Worm (Caenorhabditis elegans) whole organism, L2 larva: ENCODE results near the gene ymel-1.

ENCODE experiments used
- F13H6.1 ChIP-seq: sonication (generic microtip); optimal IDR thresholded peaks from 2 replicates; lab custom pipeline; 2016; ENCODE audit warnings: missing genetic modification characterization, missing compliant biosample characterization
- Y55F3AM.14 ChIP-seq: fragments of 200-800 bp; sonication (Bioruptor generic); optimal IDR thresholded peaks from 2 replicates; lab custom pipeline; 2018; ENCODE audit warnings: mild to moderate bottlenecking, missing genetic modification characterization, missing compliant biosample characterization
- ZK546.5 ChIP-seq: sonication (generic microtip); optimal IDR thresholded peaks from 2 replicates; lab custom pipeline; 2017; ENCODE audit warnings: missing biosample characterization, missing genetic modification characterization
- alr-1 ChIP-seq: fragments of 150-350 bp; optimal IDR thresholded peaks from 2 replicates; lab custom pipeline; 2014; ENCODE audit warnings: missing biosample characterization, missing genetic modification characterization
- aly-2 ChIP-seq: fragments of 150-350 bp; optimal IDR thresholded peaks from 2 replicates; lab custom pipeline; 2014; ENCODE audit warnings: missing biosample characterization, missing genetic modification characterization
- ama-1 ChIP-seq: fragments of 150-350 bp; optimal IDR thresholded peaks from 2 replicates; lab custom pipeline; 2018; ENCODE audit warnings: inconsistent platforms
- crh-2 ChIP-seq: sonication (generic microtip); optimal IDR thresholded peaks from 2 replicates; lab custom pipeline; 2017; ENCODE audit warnings: missing biosample characterization, missing genetic modification characterization
- egl-27 ChIP-seq: sonication (generic microtip); optimal IDR thresholded peaks from 3 replicates; lab custom pipeline; 2017; ENCODE audit warnings: missing biosample characterization, missing genetic modification reagents, missing genetic modification characterization
- elt-1 ChIP-seq: fragments of 150-350 bp; optimal IDR thresholded peaks from 2 replicates; lab custom pipeline; 2014; ENCODE audit warnings: missing biosample characterization, missing genetic modification characterization
- fos-1 ChIP-seq: fragments of 150-350 bp; optimal IDR thresholded peaks from 2 replicates; lab custom pipeline; 2014; ENCODE audit warnings: missing biosample characterization, missing genetic modification characterization
- lin-11 ChIP-seq: fragments of 150-350 bp; sonication (generic microtip); optimal IDR thresholded peaks from 2 replicates; lab custom pipeline; 2014; ENCODE audit warnings: missing biosample characterization, missing genetic modification characterization, inconsistent platforms, mixed read lengths
- lin-13 ChIP-seq: fragments of 150-350 bp; optimal IDR thresholded peaks from 2 replicates; lab custom pipeline; 2014; ENCODE audit warnings: missing biosample characterization, missing genetic modification reagents, missing genetic modification characterization
- lin-39 ChIP-seq: fragments of 150-350 bp; optimal IDR thresholded peaks from 2 replicates; lab custom pipeline; 2014; ENCODE audit warnings: missing biosample characterization, missing genetic modification reagents, missing genetic modification characterization
- lsy-2 ChIP-seq, 2 experiments: fragments of 150-350 bp in 1 of 2; sonication (generic microtip) in 1 of 2; optimal IDR thresholded peaks; 2 replicates each; lab custom pipeline; 2014 to 2017; ENCODE audit warnings: missing biosample characterization in 2 of 2, missing genetic modification characterization in 2 of 2
- mab-5 ChIP-seq: fragments of 150-350 bp; optimal IDR thresholded peaks from 2 replicates; lab custom pipeline; 2014; ENCODE audit warnings: missing biosample characterization, missing genetic modification characterization
- mdl-1 ChIP-seq, 2 experiments: fragments of 150-350 bp in 1 of 2; sonication (generic microtip) in 1 of 2; optimal IDR thresholded peaks; 2 replicates each; lab custom pipeline; 2017; ENCODE audit warnings: missing biosample characterization in 2 of 2, missing genetic modification characterization in 2 of 2
- nhr-11 ChIP-seq: fragments of 150-350 bp; optimal IDR thresholded peaks from 2 replicates; lab custom pipeline; 2014; ENCODE audit warnings: missing biosample characterization, missing genetic modification characterization
- nhr-12 ChIP-seq: fragments of 150-350 bp; optimal IDR thresholded peaks from 2 replicates; lab custom pipeline; 2014; ENCODE audit warnings: missing biosample characterization, missing genetic modification characterization
- nhr-129 ChIP-seq: fragments of 150-350 bp; optimal IDR thresholded peaks from 2 replicates; lab custom pipeline; 2014; ENCODE audit warnings: missing biosample characterization, missing genetic modification characterization
- nhr-21 ChIP-seq: fragments of 150-350 bp; optimal IDR thresholded peaks from 2 replicates; lab custom pipeline; 2014; ENCODE audit warnings: missing biosample characterization, missing genetic modification characterization
- nhr-237 ChIP-seq: fragments of 150-350 bp; optimal IDR thresholded peaks from 2 replicates; lab custom pipeline; 2014; ENCODE audit warnings: missing biosample characterization, missing genetic modification characterization
- nhr-6 ChIP-seq: fragments of 150-350 bp; optimal IDR thresholded peaks from 2 replicates; lab custom pipeline; 2014; ENCODE audit warnings: missing biosample characterization, missing genetic modification characterization
- sem-4 ChIP-seq: fragments of 150-350 bp; optimal IDR thresholded peaks from 2 replicates; lab custom pipeline; 2014; ENCODE audit warnings: missing biosample characterization, missing genetic modification reagents, missing genetic modification characterization
- sma-3 ChIP-seq: sonication (generic microtip); optimal IDR thresholded peaks from 2 replicates; lab custom pipeline; 2016; ENCODE audit warnings: missing genetic modification reagents, missing genetic modification characterization, missing compliant biosample characterization
- sma-9 ChIP-seq, 2 experiments: fragments of 150-350 bp in 1 of 2; sonication (generic microtip) in 1 of 2; optimal IDR thresholded peaks; 2 replicates each; lab custom pipeline; 2014 to 2016; ENCODE audit warnings: missing genetic modification characterization in 2 of 2, mild to moderate bottlenecking in 1 of 2, missing biosample characterization in 1 of 2, missing compliant biosample characterization in 1 of 2, missing genetic modification reagents in 1 of 2, moderate library complexity in 1 of 2
- snpc-4 ChIP-seq: fragments of 150-350 bp; optimal IDR thresholded peaks from 2 replicates; lab custom pipeline; 2014; ENCODE audit warnings: missing biosample characterization, missing genetic modification characterization
- unc-39 ChIP-seq: fragments of 150-350 bp; optimal IDR thresholded peaks from 2 replicates; lab custom pipeline; 2014; ENCODE audit warnings: missing biosample characterization, missing genetic modification characterization
- unc-55 ChIP-seq: fragments of 150-350 bp; sonication (generic microtip); optimal IDR thresholded peaks from 3 replicates; lab custom pipeline; 2014; ENCODE audit warnings: missing biosample characterization, missing genetic modification reagents, missing genetic modification characterization
- unc-62 ChIP-seq: fragments of 150-350 bp; optimal IDR thresholded peaks from 2 replicates; lab custom pipeline; 2014; ENCODE audit warnings: missing biosample characterization, missing genetic modification reagents, missing genetic modification characterization
- zag-1 ChIP-seq: fragments of 150-350 bp; optimal IDR thresholded peaks from 2 replicates; lab custom pipeline; 2014; ENCODE audit warnings: missing biosample characterization, missing genetic modification characterization
- ztf-4 ChIP-seq: fragments of 150-350 bp; optimal IDR thresholded peaks from 2 replicates; lab custom pipeline; 2014; ENCODE audit warnings: missing biosample characterization, missing genetic modification characterization

ymel-1 gene

DNA sequence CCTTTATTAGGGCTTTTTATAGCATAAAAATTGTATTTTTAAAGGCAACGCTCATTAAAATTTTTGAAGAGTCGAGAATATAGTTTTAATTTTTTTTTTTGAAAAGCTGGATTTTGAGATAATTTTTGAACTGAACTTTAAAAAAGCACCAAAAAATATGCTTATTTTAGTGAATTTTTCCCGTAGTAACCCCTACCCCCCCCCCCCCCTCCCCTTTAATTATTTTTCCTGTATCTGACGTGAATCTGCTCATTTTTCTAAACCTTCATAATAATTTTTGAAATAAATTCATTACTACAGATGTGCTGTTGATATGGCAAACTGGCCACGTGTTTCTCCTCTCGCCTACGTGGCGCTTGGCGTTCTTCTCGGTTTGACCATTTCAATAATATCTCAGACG lies 34.5 kb upstream of the ymel-1 start, which contains the start of gene C38H2.2:
C38H2.2 (plus strand) TSS at position 301 of the 400 bp plus-strand sequence.
- no peak for TF ChIP-seq ama-1 (lab: Kevin White, UChicago)
- no peak for TF ChIP-seq lsy-2 (tag; optimal IDR thresholded peaks at IDR 0.05; lab: Kevin White, UChicago)
- TF ChIP-seq sma-9 (GFP tag; optimal IDR thresholded peaks at IDR 0.05; lab: Kevin White, UChicago): no peak
- no peak for TF ChIP-seq sma-9 (tag; optimal IDR thresholded peaks at IDR 0.05; lab: Kevin White, UChicago)

DNA sequence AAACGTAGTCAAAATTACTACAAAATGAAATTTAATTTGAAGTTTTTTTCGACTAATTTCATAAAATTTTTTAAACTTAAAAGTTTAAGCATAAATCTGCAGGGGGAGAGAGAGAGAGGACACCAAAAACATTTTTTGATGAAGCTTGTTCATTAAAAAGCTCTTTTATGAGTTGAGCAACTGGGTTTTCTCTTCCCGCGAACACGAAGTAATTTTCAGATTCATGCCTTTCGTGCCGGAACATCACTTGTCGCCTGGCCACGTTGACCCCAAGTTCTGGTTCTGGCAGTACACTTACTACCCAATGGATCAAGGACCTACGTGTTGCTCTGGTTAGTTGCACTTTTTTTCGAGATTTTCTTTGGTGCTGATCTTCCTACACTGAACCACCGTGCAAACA lies 32.1 kb upstream of the ymel-1 start:
- TF ChIP-seq aly-2 (tag; lab: Kevin White, UChicago): no peak
- TF ChIP-seq lin-39 (tag; lab: Kevin White, UChicago): no peak
- no peak for TF ChIP-seq crh-2 (tag; lab: Kevin White, UChicago)
- no peak for TF ChIP-seq F13H6.1
- TF ChIP-seq ztf-4 (tag; lab: Kevin White, UChicago): no peak
- no peak for TF ChIP-seq unc-39 (tag; lab: Kevin White, UChicago)
- TF ChIP-seq nhr-12 (tag; lab: Kevin White, UChicago): no peak
- no peak for TF ChIP-seq mab-5
- no peak for TF ChIP-seq lsy-2 (tag; optimal IDR thresholded peaks at IDR 0.05; lab: Kevin White, UChicago)
- TF ChIP-seq sem-4: no peak
- TF ChIP-seq unc-55 (GFP tag; lab: Kevin White, UChicago): no peak
- no peak for TF ChIP-seq nhr-11 (tag; lab: Kevin White, UChicago)
- no peak for TF ChIP-seq nhr-129 (tag; lab: Kevin White, UChicago)
- TF ChIP-seq ZK546.5 (tag; lab: Kevin White, UChicago): no peak
- TF ChIP-seq alr-1: no peak

DNA sequence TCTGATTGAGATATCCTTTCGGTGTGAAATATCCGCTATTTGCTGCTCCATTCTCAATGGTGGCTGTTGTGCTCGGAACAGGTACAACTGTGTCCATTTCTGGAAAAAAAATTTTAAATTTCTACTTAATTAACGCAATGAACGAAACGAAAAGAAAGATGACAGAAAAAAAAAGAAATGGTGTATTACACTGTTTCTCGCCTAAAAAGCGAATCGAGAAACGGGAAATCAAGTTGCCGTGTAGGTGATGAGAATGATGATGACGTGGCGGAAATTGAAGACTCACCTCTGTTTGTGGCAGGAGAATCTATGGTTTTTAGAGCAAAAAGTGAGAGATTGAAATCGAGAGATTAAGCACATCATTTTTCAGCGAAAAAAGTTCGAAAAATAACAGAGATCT lies 29.5 kb upstream of the ymel-1 start, which contains the start of gene C38H2.3:
C38H2.3 (minus strand) TSS at position 101 of the 400 bp plus-strand sequence.
- TF ChIP-seq lin-39 (tag; lab: Kevin White, UChicago) (no peak), sma-3 (GFP tag; lab: Kevin White, UChicago) (no peak), zag-1 (tag; lab: Kevin White, UChicago) (no peak), sma-9 (GFP tag; optimal IDR thresholded peaks at IDR 0.05; lab: Kevin White, UChicago) (no peak), sma-9 (tag; optimal IDR thresholded peaks at IDR 0.05; lab: Kevin White, UChicago) (no peak), Y55F3AM.14 (GFP tag; lab: Kevin White, UChicago) (no peak), ztf-4 (tag; lab: Kevin White, UChicago) (no peak), nhr-11 (tag; lab: Kevin White, UChicago) (no peak), alr-1 (no peak), nhr-237 (tag; lab: Kevin White, UChicago) (no peak), lsy-2 (tag; optimal IDR thresholded peaks at IDR 0.05; lab: Kevin White, UChicago) (no peak)

DNA sequence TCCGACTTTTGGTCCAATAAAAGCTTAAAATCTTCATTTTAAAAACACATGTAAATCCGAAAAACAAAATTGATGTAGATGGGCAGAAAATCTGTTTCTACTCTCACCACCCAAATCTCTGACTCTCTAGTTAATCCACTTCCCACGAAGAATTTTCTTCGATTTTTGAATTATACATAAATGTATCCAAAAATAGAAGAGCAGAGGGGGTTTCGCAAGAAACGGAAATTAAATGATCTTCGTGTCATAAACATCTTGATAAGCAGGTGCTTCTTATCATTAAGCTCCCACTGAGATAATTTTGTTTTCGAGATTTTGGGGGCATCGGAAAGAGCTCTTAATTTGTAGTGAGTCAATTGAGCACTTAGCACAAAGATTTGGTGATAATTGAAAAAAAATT lies 26.3 kb upstream of the ymel-1 start:
- TF ChIP-seq ama-1 (lab: Kevin White, UChicago) (no peak), nhr-21 (tag; lab: Kevin White, UChicago) (no peak), elt-1 (no peak), nhr-6 (tag; lab: Kevin White, UChicago) (no peak), snpc-4 (no peak), ztf-4 (tag; lab: Kevin White, UChicago) (no peak), unc-62 (no peak), mdl-1 (tag; optimal IDR thresholded peaks at IDR 0.05; lab: Kevin White, UChicago) (no peak), nhr-12 (tag; lab: Kevin White, UChicago) (no peak)

DNA sequence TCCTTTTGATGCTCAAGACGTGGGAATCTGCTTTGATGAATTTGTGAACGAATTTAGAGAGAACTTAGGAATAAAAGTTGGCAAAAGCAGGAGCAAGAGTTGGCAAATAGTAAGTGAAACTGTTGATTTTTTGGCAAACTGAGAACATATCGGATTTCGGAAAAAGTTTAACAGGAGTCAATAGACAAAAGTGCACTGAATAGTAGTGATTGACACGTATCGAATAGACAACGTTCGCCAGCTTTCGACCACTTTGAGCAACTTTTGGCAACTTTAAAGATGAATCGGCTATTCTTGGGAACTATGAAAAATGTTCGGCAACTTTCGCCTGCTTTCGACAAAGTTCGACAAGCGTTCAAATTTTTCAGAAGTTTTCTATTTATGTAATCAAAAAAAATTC lies 24.3 kb upstream of the ymel-1 start, which contains the start of gene M03C11.9:
M03C11.9 (minus strand) TSS at position 101 of the 400 bp plus-strand sequence.
- TF ChIP-seq unc-62 (no peak), sem-4 (no peak), F13H6.1 (no peak), sma-9 (GFP tag; optimal IDR thresholded peaks at IDR 0.05; lab: Kevin White, UChicago) (no peak), sma-9 (tag; optimal IDR thresholded peaks at IDR 0.05; lab: Kevin White, UChicago) (no peak), lin-13 (no peak), unc-39 (tag; lab: Kevin White, UChicago) (no peak), nhr-12 (tag; lab: Kevin White, UChicago) (no peak), unc-55 (GFP tag; lab: Kevin White, UChicago) (no peak), egl-27 (tag; lab: Kevin White, UChicago) (no peak), nhr-21 (tag; lab: Kevin White, UChicago) (no peak), nhr-237 (tag; lab: Kevin White, UChicago) (no peak)

DNA sequence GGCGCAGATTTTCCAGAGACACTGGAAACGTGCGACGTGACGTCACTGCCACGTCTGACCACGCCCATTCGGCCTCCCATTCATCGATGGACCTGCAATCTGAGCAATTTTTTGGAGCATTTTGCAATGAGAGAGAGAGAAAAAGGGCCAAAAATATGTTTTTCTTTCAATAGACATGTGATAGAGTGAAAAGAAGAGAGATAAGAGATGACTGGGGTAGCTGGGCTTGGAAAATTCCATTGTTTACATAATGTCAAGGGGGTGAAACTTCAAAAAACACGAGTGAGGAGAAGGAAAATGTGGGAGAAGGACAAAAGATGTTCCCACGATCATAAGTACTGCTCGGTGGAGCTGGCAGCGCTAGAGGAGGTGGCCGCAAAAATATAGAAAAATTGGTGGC lies 19.9 kb upstream of the ymel-1 start, which contains the start of gene M03C11.1:
M03C11.1 (minus strand) TSS at position 101 of the 400 bp plus-strand sequence.
- TF ChIP-seq nhr-129 (tag; lab: Kevin White, UChicago) (no peak), unc-62 (no peak), sma-3 (GFP tag; lab: Kevin White, UChicago) (no peak), mab-5 (no peak), Y55F3AM.14 (GFP tag; lab: Kevin White, UChicago) (no peak), crh-2 (tag; lab: Kevin White, UChicago) (no peak), lin-11 (no peak), sma-9 (GFP tag; optimal IDR thresholded peaks at IDR 0.05; lab: Kevin White, UChicago) (no peak), sma-9 (tag; optimal IDR thresholded peaks at IDR 0.05; lab: Kevin White, UChicago) (no peak), fos-1 (tag; lab: Kevin White, UChicago) (no peak)
